Worm (Caenorhabditis elegans) whole organism, early embryonic: ENCODE results near the gene F32A5.8.

Source experiments
- B0310.2 ChIP-seq: sonication (generic microtip); optimal IDR thresholded peaks from 2 replicates; lab custom pipeline; 2016; ENCODE audit warnings: mild to moderate bottlenecking, missing genetic modification characterization, missing compliant biosample characterization
- ama-1 ChIP-seq: fragments of 150-350 bp; optimal IDR thresholded peaks from 2 replicates; lab custom pipeline; 2014
- ceh-13 ChIP-seq: fragments of 200-800 bp; sonication (Bioruptor generic); optimal IDR thresholded peaks from 2 replicates; lab custom pipeline; 2018; ENCODE audit warnings: mild to moderate bottlenecking, missing genetic modification characterization, missing compliant biosample characterization
- ets-7 ChIP-seq: sonication (generic microtip); optimal IDR thresholded peaks from 2 replicates; lab custom pipeline; 2016; ENCODE audit warnings: missing genotype, missing genetic modification characterization, missing compliant biosample characterization
- flt-1 ChIP-seq: fragments of 200-800 bp; sonication (Bioruptor generic); IDR thresholded peaks from 2 replicates; pipeline ENCODE4 v1.3.6; 2022; ENCODE audit warnings: missing genetic modification characterization, missing compliant biosample characterization
- hmbx-1 ChIP-seq: sonication (generic microtip); optimal IDR thresholded peaks from 2 replicates; lab custom pipeline; 2016; ENCODE audit warnings: mild to moderate bottlenecking, missing genetic modification characterization, missing compliant biosample characterization
- hnd-1 ChIP-seq: sonication (generic microtip); optimal IDR thresholded peaks from 2 replicates; lab custom pipeline; 2016; ENCODE audit warnings: missing genetic modification characterization, missing compliant biosample characterization
- pes-1 ChIP-seq: fragments of 200-800 bp; sonication (Bioruptor generic); IDR thresholded peaks from 2 replicates; pipeline ENCODE4 v1.3.6; 2022; ENCODE audit warnings: missing genetic modification reagents, missing genetic modification characterization, missing compliant biosample characterization
- scrt-1 ChIP-seq: fragments of 200-800 bp; sonication (Bioruptor generic); IDR thresholded peaks from 2 replicates; pipeline ENCODE4 v1.3.6; 2022; ENCODE audit warnings: missing genetic modification characterization, missing compliant biosample characterization

- TF ChIP-seq B0310.2 (tag; lab: Kevin White, UChicago) (no peak), scrt-1 (GFP tag; lab: Robert Waterston, UW) (no peak), ama-1 (lab: Kevin White, UChicago) (no peak), hnd-1 (tag; lab: Kevin White, UChicago) (no peak), ets-7 (tag; lab: Kevin White, UChicago) (no peak), pes-1 (no peak), ceh-13 (no peak), hmbx-1 (tag; lab: Kevin White, UChicago) (no peak), flt-1 (GFP tag; lab: Robert Waterston, UW) (no peak)
Measured at ce11 chrII:7239705-7240104, 16.2 kb upstream of the F32A5.8 start.
